Fruit fly (Drosophila melanogaster) whole organism, embryonic: ENCODE results near the gene DCTN6-p27.

Experiments
- Asciz ChIP-seq: fragments of 200-800 bp; sonication (Bioruptor generic); optimal IDR thresholded peaks from 2 replicates; lab custom pipeline; 2017; ENCODE audit warnings: missing biosample characterization, mild to moderate bottlenecking, missing genetic modification characterization, missing genetic modification reagents
- Atf3 ChIP-seq: fragments of 200-800 bp; sonication (Bioruptor generic); optimal IDR thresholded peaks from 3 replicates; lab custom pipeline; 2016; ENCODE audit warnings: missing biosample characterization, missing genetic modification characterization
- BEAF-32 ChIP-seq: fragments of 200-800 bp; sonication (Bioruptor generic); optimal IDR thresholded peaks from 3 replicates; lab custom pipeline; 2017; ENCODE audit warnings: missing biosample characterization, missing genetic modification characterization, mild to moderate bottlenecking, moderate library complexity, missing genetic modification reagents
- BtbVII ChIP-seq: fragments of 200-800 bp; sonication (Bioruptor generic); optimal IDR thresholded peaks from 3 replicates; lab custom pipeline; 2017; ENCODE audit warnings: missing biosample characterization, mild to moderate bottlenecking, missing genetic modification characterization
- CG10209 ChIP-seq: fragments of 200-800 bp; sonication (Bioruptor generic); optimal IDR thresholded peaks from 3 replicates; lab custom pipeline; 2017; ENCODE audit warnings: missing biosample characterization, mild to moderate bottlenecking, missing genetic modification characterization, missing genetic modification reagents
- CG11456 ChIP-seq: fragments of 200-800 bp; sonication (Bioruptor generic); IDR thresholded peaks from 3 replicates; pipeline ENCODE4 v1.3.6; 2022; ENCODE audit warnings: missing biosample characterization, missing genetic modification characterization
- CG11560 ChIP-seq: fragments of 200-800 bp; sonication (Bioruptor generic); IDR thresholded peaks from 3 replicates; pipeline ENCODE4 v1.3.6; 2022; ENCODE audit warnings: missing biosample characterization, missing genetic modification characterization
- CG14710 ChIP-seq: fragments of 200-800 bp; sonication (Bioruptor generic); optimal IDR thresholded peaks from 3 replicates; lab custom pipeline; 2019; ENCODE audit warnings: missing biosample characterization, mild to moderate bottlenecking, missing genetic modification characterization, moderate library complexity
- CG14965 ChIP-seq: fragments of 200-800 bp; sonication (Bioruptor generic); optimal IDR thresholded peaks from 2 replicates; lab custom pipeline; 2016; ENCODE audit warnings: missing biosample characterization, missing genetic modification characterization, borderline replicate concordance
- CG17612 ChIP-seq: fragments of 200-800 bp; sonication (Bioruptor generic); IDR thresholded peaks from 2 replicates; pipeline ENCODE4 v1.3.6; 2022; ENCODE audit warnings: missing biosample characterization, missing genetic modification characterization
- CG18262 ChIP-seq: fragments of 200-800 bp; optimal IDR thresholded peaks from 3 replicates; lab custom pipeline; 2019; ENCODE audit warnings: missing biosample characterization, mild to moderate bottlenecking, missing genetic modification characterization, moderate library complexity
- CG1832 ChIP-seq: fragments of 200-800 bp; sonication (Bioruptor generic); optimal IDR thresholded peaks from 2 replicates; lab custom pipeline; 2017; ENCODE audit warnings: missing biosample characterization, mild to moderate bottlenecking, missing genetic modification characterization, inconsistent platforms
- CG18599 ChIP-seq: fragments of 200-800 bp; sonication (Bioruptor generic); optimal IDR thresholded peaks from 3 replicates; lab custom pipeline; 2017; ENCODE audit warnings: missing biosample characterization, missing genetic modification characterization, mild to moderate bottlenecking, moderate library complexity, missing genetic modification reagents
- CG42726 ChIP-seq: fragments of 200-800 bp; sonication (Bioruptor generic); IDR thresholded peaks from 2 replicates; pipeline ENCODE4 v1.3.6; 2022; ENCODE audit warnings: missing biosample characterization, missing genetic modification characterization; ENCODE audit not compliant: partially characterized antibody
- CG4854 ChIP-seq: fragments of 200-800 bp; sonication (Bioruptor generic); optimal IDR thresholded peaks from 2 replicates; lab custom pipeline; 2016; ENCODE audit warnings: missing biosample characterization, missing genetic modification characterization, inconsistent platforms
- CG7786 ChIP-seq: fragments of 200-800 bp; sonication (Bioruptor generic); optimal IDR thresholded peaks from 2 replicates; lab custom pipeline; 2016; ENCODE audit warnings: missing biosample characterization, missing genetic modification characterization
- CG8944 ChIP-seq: fragments of 200-800 bp; sonication (Bioruptor generic); optimal IDR thresholded peaks from 3 replicates; lab custom pipeline; 2016; ENCODE audit warnings: missing biosample characterization, missing genetic modification characterization
- CG9932 ChIP-seq: fragments of 200-800 bp; sonication (Bioruptor generic); IDR thresholded peaks from 2 replicates; pipeline ENCODE4 v1.3.6; 2022; ENCODE audit warnings: missing biosample characterization, missing genetic modification characterization
- D ChIP-seq, 2 experiments: fragments of 200-800 bp in 1 of 2; fragments of >200 bp in 1 of 2; sonication (Bioruptor generic) in 1 of 2; optimal IDR thresholded peaks; 2 replicates in 1 of 2; 3 replicates in 1 of 2; lab custom pipeline; 2017; ENCODE audit warnings: mild to moderate bottlenecking in 1 of 2, missing biosample characterization in 1 of 2, missing genetic modification characterization in 1 of 2, missing genetic modification reagents in 1 of 2
- Dad ChIP-seq: fragments of 200-800 bp; sonication (Bioruptor generic); optimal IDR thresholded peaks from 3 replicates; lab custom pipeline; 2016; ENCODE audit warnings: missing biosample characterization, missing genetic modification characterization
- Fer3 ChIP-seq: fragments of 200-800 bp; sonication (Bioruptor generic); optimal IDR thresholded peaks from 2 replicates; lab custom pipeline; 2018; ENCODE audit warnings: missing biosample characterization, mild to moderate bottlenecking, missing genetic modification characterization, moderate library complexity
- Gug ChIP-seq: fragments of 200-800 bp; sonication (Bioruptor generic); IDR thresholded peaks from 4 replicates; pipeline ENCODE4 v1.3.6; 2022; ENCODE audit warnings: missing biosample characterization, missing genetic modification characterization
- HHEX ChIP-seq: fragments of 200-800 bp; sonication (Bioruptor generic); optimal IDR thresholded peaks from 3 replicates; lab custom pipeline; 2017; ENCODE audit warnings: missing biosample characterization, mild to moderate bottlenecking, missing genetic modification characterization, missing genetic modification reagents
- HmgZ ChIP-seq: fragments of 200-800 bp; sonication (Bioruptor generic); optimal IDR thresholded peaks from 2 replicates; lab custom pipeline; 2018; ENCODE audit warnings: missing biosample characterization, mild to moderate bottlenecking, missing genetic modification characterization
- Hr39 ChIP-seq: fragments of >200 bp; optimal IDR thresholded peaks from 2 replicates; lab custom pipeline; 2017
- Hr78 ChIP-seq, 2 experiments: fragments of 200-800 bp in 1 of 2; fragments of >200 bp in 1 of 2; sonication (Bioruptor generic) in 1 of 2; optimal IDR thresholded peaks; 2 replicates each; lab custom pipeline; 2017 to 2019; ENCODE audit warnings: missing biosample characterization in 2 of 2, missing genetic modification characterization in 2 of 2, mild to moderate bottlenecking in 1 of 2, moderate library complexity in 1 of 2
- Nf-YA ChIP-seq: fragments of 200-800 bp; sonication (Bioruptor generic); IDR thresholded peaks from 2 replicates; pipeline ENCODE4 v1.3.6; 2022; ENCODE audit warnings: missing biosample characterization, missing genetic modification characterization
- Poxn ChIP-seq: fragments of 200-800 bp; sonication (Bioruptor generic); IDR thresholded peaks from 2 replicates; pipeline ENCODE4 v1.3.6; 2022; ENCODE audit warnings: missing biosample characterization, missing genetic modification characterization
- Sry-β ChIP-seq: fragments of 200-800 bp; sonication (Bioruptor generic); optimal IDR thresholded peaks from 2 replicates; lab custom pipeline; 2018; ENCODE audit warnings: missing biosample characterization, mild to moderate bottlenecking, missing genetic modification characterization, moderate library complexity
- Stat92E ChIP-seq, 3 experiments: fragments of >200 bp in 2 of 3; fragments of 200-800 bp in 1 of 3; sonication (Bioruptor generic) in 1 of 3; optimal IDR thresholded peaks; 2 replicates each; lab custom pipeline; 2017 to 2019; ENCODE audit warnings: missing biosample characterization in 3 of 3, missing genetic modification characterization in 3 of 3, mild to moderate bottlenecking in 1 of 3, moderate library complexity in 1 of 3
- Trl ChIP-seq, 3 experiments: fragments of >200 bp in 2 of 3; fragments of 200-800 bp in 1 of 3; sonication (Bioruptor generic) in 1 of 3; optimal IDR thresholded peaks; 2 replicates in 1 of 3; 3 replicates in 2 of 3; lab custom pipeline; 2016 to 2017; ENCODE audit warnings: missing biosample characterization in 1 of 3, missing genetic modification characterization in 1 of 3
- YL-1 ChIP-seq: fragments of 200-800 bp; sonication (Bioruptor generic); optimal IDR thresholded peaks from 3 replicates; lab custom pipeline; 2017; ENCODE audit warnings: missing biosample characterization, mild to moderate bottlenecking, missing genetic modification characterization
- al ChIP-seq: fragments of 200-800 bp; sonication (Bioruptor generic); IDR thresholded peaks from 2 replicates; pipeline ENCODE4 v1.3.6; 2022; ENCODE audit warnings: missing biosample characterization, missing genetic modification characterization
- aop ChIP-seq: fragments of 200-800 bp; sonication (Bioruptor generic); IDR thresholded peaks from 2 replicates; pipeline ENCODE4 v1.3.6; 2022; ENCODE audit warnings: missing biosample characterization, missing genetic modification characterization
- cato ChIP-seq: fragments of 200-800 bp; sonication (Bioruptor generic); optimal IDR thresholded peaks from 2 replicates; lab custom pipeline; 2016; ENCODE audit warnings: missing biosample characterization, missing genetic modification characterization, borderline replicate concordance
- chinmo ChIP-seq: fragments of 200-800 bp; sonication (Bioruptor generic); IDR thresholded peaks from 4 replicates; pipeline ENCODE4 v1.3.6; 2022; ENCODE audit warnings: missing biosample characterization, missing genetic modification characterization; ENCODE audit not compliant: partially characterized antibody
- crp ChIP-seq, 2 experiments: fragments of 200-800 bp; sonication (Bioruptor generic); optimal IDR thresholded peaks; 2 replicates in 1 of 2; 3 replicates in 1 of 2; lab custom pipeline; 2017; ENCODE audit warnings: missing biosample characterization in 2 of 2, missing genetic modification characterization in 2 of 2, mild to moderate bottlenecking in 1 of 2, moderate library complexity in 1 of 2
- emc ChIP-seq: fragments of 200-800 bp; sonication (Bioruptor generic); optimal IDR thresholded peaks from 2 replicates; lab custom pipeline; 2016; ENCODE audit warnings: missing biosample characterization, missing genetic modification characterization
- ftz-f1 ChIP-seq: fragments of 200-800 bp; sonication (Bioruptor generic); optimal IDR thresholded peaks from 2 replicates; lab custom pipeline; 2016; ENCODE audit warnings: missing biosample characterization, missing genetic modification characterization
- gce ChIP-seq: fragments of 200-800 bp; sonication (Bioruptor generic); IDR thresholded peaks from 3 replicates; pipeline ENCODE4 v1.3.6; 2022; ENCODE audit warnings: missing biosample characterization, missing genetic modification characterization
- lab ChIP-seq: fragments of 200-800 bp; sonication (Bioruptor generic); optimal IDR thresholded peaks from 3 replicates; lab custom pipeline; 2017; ENCODE audit warnings: missing biosample characterization, missing genetic modification characterization, mild to moderate bottlenecking, moderate library complexity, missing genetic modification reagents
- maf-S ChIP-seq: fragments of 200-800 bp; sonication (Bioruptor generic); optimal IDR thresholded peaks from 2 replicates; lab custom pipeline; 2016; ENCODE audit warnings: missing biosample characterization, missing genetic modification characterization
- mirr ChIP-seq: fragments of 200-800 bp; sonication (Bioruptor generic); optimal IDR thresholded peaks from 3 replicates; lab custom pipeline; 2018; ENCODE audit warnings: missing biosample characterization, mild to moderate bottlenecking, missing genetic modification characterization
- pros ChIP-seq: fragments of 200-800 bp; sonication (Bioruptor generic); optimal IDR thresholded peaks from 3 replicates; lab custom pipeline; 2019; ENCODE audit warnings: missing biosample characterization, mild to moderate bottlenecking, missing genetic modification characterization, moderate library complexity
- pzg ChIP-seq: fragments of 200-800 bp; sonication (Bioruptor generic); optimal IDR thresholded peaks from 3 replicates; lab custom pipeline; 2018; ENCODE audit warnings: missing biosample characterization, mild to moderate bottlenecking, missing genetic modification characterization, moderate library complexity
- run ChIP-seq: fragments of 200-800 bp; sonication (Bioruptor generic); optimal IDR thresholded peaks from 3 replicates; lab custom pipeline; 2018; ENCODE audit warnings: missing biosample characterization, mild to moderate bottlenecking, missing genetic modification characterization
- sens ChIP-seq: fragments of 200-800 bp; sonication (Bioruptor generic); peaks from one replicate; lab custom pipeline; 2016; ENCODE audit warnings: missing biosample characterization, missing genetic modification characterization
- slbo ChIP-seq: fragments of 200-800 bp; sonication (Bioruptor generic); IDR thresholded peaks from 2 replicates; pipeline ENCODE4 v1.3.6; 2022; ENCODE audit warnings: missing biosample characterization, missing genetic modification characterization
- toy ChIP-seq: fragments of 200-800 bp; sonication (Bioruptor generic); IDR thresholded peaks from 2 replicates; pipeline ENCODE4 v1.3.6; 2022; ENCODE audit warnings: missing biosample characterization, missing genetic modification characterization

Gene DCTN6-p27

dm6 chr2L:19154893-19155389, 22.8 kb downstream of the DCTN6-p27 start (continued):
- TF ChIP-seq YL-1 (GFP tag; lab: Kevin White, UChicago) (no peak), sens (GFP tag; lab: Kevin White, UChicago) (peak; percentile 73), toy (GFP tag; lab: Robert Waterston, UW) (no peak), CG10209 (GFP tag; lab: Kevin White, UChicago) (peak; percentile 80), ftz-f1 (GFP tag; lab: Kevin White, UChicago) (peak; percentile 29), gce (GFP tag; lab: Robert Waterston, UW) (no peak), CG17612 (GFP tag; lab: Robert Waterston, UW) (no peak), Sry-β (GFP tag; lab: Kevin White, UChicago) (no peak), CG14710 (tag; lab: Kevin White, UChicago) (no peak), Asciz (GFP tag; lab: Kevin White, UChicago) (no peak), CG1832 (GFP tag; lab: Kevin White, UChicago) (peak; percentile 91), crp (GFP tag; optimal IDR thresholded peaks at IDR 0.05; lab: Kevin White, UChicago) (peak in 1 of 2 experiments; percentile 29), CG11456 (no peak), CG8944 (GFP tag; lab: Kevin White, UChicago) (no peak), run (tag; lab: Kevin White, UChicago) (no peak), emc (peak; percentile 3), Gug (GFP tag; lab: Robert Waterston, UW) (no peak), Hr78 (GFP tag; optimal IDR thresholded peaks at IDR 0.05; lab: Kevin White, UChicago) (peak in 1 of 2 experiments; percentile 46), CG14965 (GFP tag; lab: Kevin White, UChicago) (no peak), CG7786 (GFP tag; lab: Kevin White, UChicago) (no peak), mirr (GFP tag; lab: Kevin White, UChicago) (peak; percentile 3), BEAF-32 (GFP tag; lab: Kevin White, UChicago) (no peak), CG4854 (no peak), chinmo (peak; percentile 78; the same call in 1 of the 4 replicates), Atf3 (GFP tag; lab: Kevin White, UChicago) (no peak), CG9932 (GFP tag; lab: Robert Waterston, UW) (no peak), Poxn (no peak), slbo (GFP tag; lab: Robert Waterston, UW) (no peak), lab (GFP tag; lab: Kevin White, UChicago) (peak; percentile 12), Trl (optimal IDR thresholded peaks at IDR 0.05; lab: Kevin White, UChicago) (peak in 1 of 2 experiments; percentile 22), Trl (GFP tag; optimal IDR thresholded peaks at IDR 0.05; lab: Kevin White, UChicago) (no peak), cato (GFP tag; lab: Kevin White, UChicago) (no peak), CG18599 (peak; percentile 17), Stat92E (GFP tag; optimal IDR thresholded peaks at IDR 0.05; lab: Kevin White, UChicago) (peak in 1 of 3 experiments; percentile 64), aop (GFP tag; lab: Robert Waterston, UW) (0 out of 2 replicates have a peak, but pooled peaks have one; percentile 59), Fer3 (tag; lab: Kevin White, UChicago) (no peak), Nf-YA (GFP tag; lab: Robert Waterston, UW) (no peak), HmgZ (no peak), CG42726 (peak; percentile 70; the same call in 1 of the 2 replicates), BtbVII (no peak), HHEX (GFP tag; lab: Kevin White, UChicago) (no peak), Dad (no peak), CG18262 (tag; lab: Kevin White, UChicago) (no peak), D (optimal IDR thresholded peaks at IDR 0.05; lab: Kevin White, UChicago) (no peak), D (GFP tag; optimal IDR thresholded peaks at IDR 0.05; lab: Kevin White, UChicago) (no peak), CG11560 (no peak; the same call in 2 of the 3 replicates), Hr39 (no peak), pros (GFP tag; lab: Kevin White, UChicago) (peak; percentile 97), al (GFP tag; lab: Robert Waterston, UW) (no peak), maf-S (no peak), pzg (no peak)
